Fruit fly (Drosophila melanogaster) Kc167 (cell line): ENCODE data around the gene CG14304.

Experiments used
- Myc ChIP-seq: fragments of >200 bp; optimal IDR thresholded peaks from 2 replicates; lab custom pipeline; 2017; ENCODE audit warnings: missing external identifiers
- h ChIP-seq: fragments of >200 bp; optimal IDR thresholded peaks from 3 replicates; lab custom pipeline; 2018; ENCODE audit warnings: missing external identifiers
- psq ChIP-seq: fragments of >200 bp; optimal IDR thresholded peaks from 2 replicates; lab custom pipeline; 2017; ENCODE audit warnings: missing external identifiers
- ttk ChIP-seq: sonication (Bioruptor generic); optimal IDR thresholded peaks from 2 replicates; lab custom pipeline; 2017; ENCODE audit warnings: missing external identifiers

DNA sequence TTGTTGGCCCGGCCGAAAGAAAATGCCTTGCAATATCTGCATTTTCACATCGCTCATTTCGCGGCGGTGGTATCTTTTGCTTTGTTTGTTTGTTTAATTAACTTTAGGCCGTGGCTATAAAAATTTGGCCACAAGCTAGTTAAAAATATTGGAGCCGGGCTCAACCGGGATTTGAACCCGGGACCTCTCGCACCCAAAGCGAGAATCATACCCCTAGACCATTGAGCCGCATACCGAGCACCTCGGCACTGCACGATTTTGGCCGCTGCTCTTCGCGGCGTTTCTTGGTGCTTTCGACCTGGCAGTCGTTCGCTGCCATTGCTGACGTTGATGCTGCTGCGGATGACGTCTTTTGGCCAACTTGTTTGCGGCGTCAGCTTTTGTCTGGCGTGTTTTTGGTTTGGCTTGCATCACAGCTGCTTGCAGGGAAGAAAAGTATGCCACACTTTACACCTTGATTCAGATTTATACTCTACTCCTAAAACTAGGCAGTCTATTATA is 7.2 kb upstream of the CG14304 start:
- TF ChIP-seq psq (no peak), ttk (lab: Kevin White, UChicago) (no peak), Myc (lab: Kevin White, UChicago) (no peak), h (lab: Kevin White, UChicago) (no peak)
